Worm (Caenorhabditis elegans): ENCODE measurements around the gene irld-59.
"Not testable (repeated sequence)": the region's sequence is repeated elsewhere in the genome, so short reads cannot be mapped to it uniquely, and the experiment has no call there.

irld-59 gene

ce11 chrIV:15302151-15302550 is 34.7 kb upstream of the irld-59 start, which contains the start of gene best-21:
Gene best-21, plus strand, starts transcription at chrIV:15302451.
- TF ChIP-seq ztf-11 (tag; optimal IDR thresholded peaks at IDR 0.05), result no peak
- no peak for TF ChIP-seq lin-13 (GFP tag; optimal IDR thresholded peaks at IDR 0.05)
- no peak for TF ChIP-seq elt-1 (tag; optimal IDR thresholded peaks at IDR 0.05)
- no peak for TF ChIP-seq sma-3 (GFP tag; optimal IDR thresholded peaks at IDR 0.05)
- TF ChIP-seq dmd-4 (tag; optimal IDR thresholded peaks at IDR 0.05), result no peak
- TF ChIP-seq skn-1 (tag; optimal IDR thresholded peaks at IDR 0.05), result no peak
- no peak for TF ChIP-seq peb-1 (tag; optimal IDR thresholded peaks at IDR 0.05)
- TF ChIP-seq crh-2 (tag; optimal IDR thresholded peaks at IDR 0.05), result no peak

DNA sequence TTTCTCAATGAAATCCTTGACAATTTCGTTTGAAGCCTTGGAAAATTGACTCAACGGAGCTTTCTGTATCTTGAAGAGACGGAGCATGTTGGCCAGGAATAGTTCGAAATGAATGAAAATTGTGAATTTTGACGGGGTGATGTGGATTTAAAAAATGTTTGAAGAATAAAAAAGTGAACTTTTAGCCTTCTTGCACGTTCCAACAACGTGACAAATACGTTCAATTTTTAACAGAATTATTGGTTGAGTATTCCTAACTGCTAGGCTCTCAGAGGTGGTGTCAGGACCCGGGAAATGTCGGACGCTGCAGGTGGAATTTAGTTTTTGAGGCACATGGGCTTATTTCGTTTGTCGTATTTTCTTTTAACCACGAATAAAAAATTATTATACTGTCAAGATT is 25.3 kb upstream of the irld-59 start, which contains the start of gene Y73F8A.12:
Y73F8A.12 (minus strand) TSS at position 101 of the 400 bp plus-strand sequence.
- TF ChIP-seq elt-3, F13H6.1, egl-27 (tag; optimal IDR thresholded peaks at IDR 0.05): not testable (repeated sequence)

DNA sequence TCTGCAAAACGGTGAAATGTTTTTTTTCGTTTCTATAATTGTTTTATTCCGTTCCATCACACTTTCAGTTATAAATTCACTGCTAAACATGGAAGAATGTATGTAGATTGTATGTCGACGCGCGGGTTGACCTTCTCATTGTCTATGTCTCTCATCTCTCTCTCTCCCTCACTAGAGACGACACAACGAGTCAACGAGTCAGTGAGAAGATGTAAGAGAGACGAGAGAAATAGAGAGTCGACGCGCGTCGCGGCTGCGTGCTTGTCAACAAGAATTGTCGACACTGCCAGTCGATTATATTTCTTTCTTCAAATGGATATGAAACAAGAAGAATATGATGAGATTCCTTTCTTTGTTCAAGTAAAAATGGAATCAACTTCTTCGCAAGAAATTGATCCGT is 24.9 kb upstream of the irld-59 start, which contains the start of gene Y73F8A.13:
Y73F8A.13 (plus strand) TSS at position 240 of the 400 bp plus-strand sequence.
- TF ChIP-seq C34F6.9 (tag; optimal IDR thresholded peaks at IDR 0.05) (peak; percentile 19), lin-11 (tag; optimal IDR thresholded peaks at IDR 0.05) (no peak)

- TF ChIP-seq R02D3.7 (tag; optimal IDR thresholded peaks at IDR 0.05) (no peak), unc-55 (GFP tag; optimal IDR thresholded peaks at IDR 0.05) (no peak), nhr-129 (tag; optimal IDR thresholded peaks at IDR 0.05) (no peak), ama-1 (optimal IDR thresholded peaks at IDR 0.05) (no peak), ztf-4 (tag; optimal IDR thresholded peaks at IDR 0.05) (no peak)
Measured at ce11 chrIV:15315502-15315901, 21.4 kb upstream of the irld-59 start.

DNA sequence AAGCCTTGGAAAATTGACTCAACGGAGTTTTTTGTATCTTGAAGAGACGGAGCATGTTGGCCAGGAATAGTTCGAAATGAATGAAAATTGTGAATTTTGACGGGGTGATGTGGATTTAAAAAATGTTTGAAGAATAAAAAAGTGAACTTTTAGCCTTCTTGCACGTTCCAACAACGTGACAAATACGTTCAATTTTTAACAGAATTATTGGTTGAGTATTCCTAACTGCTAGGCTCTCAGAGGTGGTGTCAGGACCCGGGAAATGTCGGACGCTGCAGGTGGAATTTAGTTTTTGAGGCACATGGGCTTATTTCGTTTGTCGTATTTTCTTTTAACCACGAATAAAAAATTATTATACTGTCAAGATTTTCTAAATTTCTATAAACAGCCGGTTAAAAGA is 17.9 kb upstream of the irld-59 start, which contains the start of gene Y73F8A.14:
Y73F8A.14 (minus strand) TSS at position 101 of the 400 bp plus-strand sequence.
- TF ChIP-seq nhr-23 (tag; optimal IDR thresholded peaks at IDR 0.05); dmd-4 (tag; optimal IDR thresholded peaks at IDR 0.05); sma-3 (GFP tag; optimal IDR thresholded peaks at IDR 0.05): not testable (repeated sequence)

- TF ChIP-seq F13H6.1 (tag; optimal IDR thresholded peaks at IDR 0.05) (no peak), nhr-237 (tag; optimal IDR thresholded peaks at IDR 0.05) (no peak), nhr-25 (tag; optimal IDR thresholded peaks at IDR 0.05) (no peak), aly-2 (tag; optimal IDR thresholded peaks at IDR 0.05) (no peak), unc-55 (GFP tag; optimal IDR thresholded peaks at IDR 0.05) (no peak), nhr-23 (tag; optimal IDR thresholded peaks at IDR 0.05) (no peak), nhr-21 (tag; optimal IDR thresholded peaks at IDR 0.05) (no peak), dmd-4 (tag; optimal IDR thresholded peaks at IDR 0.05) (no peak), lin-39 (tag; optimal IDR thresholded peaks at IDR 0.05) (no peak), peb-1 (tag; optimal IDR thresholded peaks at IDR 0.05) (no peak), elt-1 (tag; optimal IDR thresholded peaks at IDR 0.05) (no peak), ceh-82 (tag; optimal IDR thresholded peaks at IDR 0.05) (no peak), mdl-1 (tag; optimal IDR thresholded peaks at IDR 0.05) (no peak), unc-62 (GFP tag; optimal IDR thresholded peaks at IDR 0.05) (no peak), nhr-11 (tag; optimal IDR thresholded peaks at IDR 0.05) (no peak)
Measured at ce11 chrIV:15321279-15321678, 15.6 kb upstream of the irld-59 start, which contains the start of gene Y73F8A.15. Gene Y73F8A.15, plus strand, starts transcription at chrIV:15321579.

DNA sequence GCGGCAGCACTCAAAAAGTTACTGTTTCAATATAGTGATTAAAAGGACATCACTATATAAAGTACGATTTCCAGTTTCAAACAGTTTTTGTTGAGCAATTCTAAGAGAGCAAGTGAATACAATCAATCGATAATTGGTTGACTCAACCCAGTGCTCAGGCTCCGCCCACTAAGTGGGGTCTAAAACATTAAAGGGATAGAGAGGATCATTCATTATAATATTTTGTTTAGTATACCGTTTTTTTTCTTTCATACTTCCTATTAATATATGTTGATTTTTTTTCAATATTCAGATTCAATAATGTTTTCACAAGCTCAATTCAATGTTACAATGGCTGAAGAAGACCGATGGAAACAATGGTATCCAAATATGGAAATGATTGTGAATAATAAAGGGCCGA is 13.3 kb upstream of the irld-59 start, which contains the start of gene tbx-39:
tbx-39 (plus strand) TSS at position 301 of the 400 bp plus-strand sequence.
- no peak for TF ChIP-seq nhr-12 (tag; optimal IDR thresholded peaks at IDR 0.05)
- no peak for TF ChIP-seq ceh-16 (tag; optimal IDR thresholded peaks at IDR 0.05)
- TF ChIP-seq sem-4 (tag; optimal IDR thresholded peaks at IDR 0.05), result no peak
- no peak for TF ChIP-seq mdl-1 (tag; optimal IDR thresholded peaks at IDR 0.05)
- no peak for TF ChIP-seq lin-13 (GFP tag; optimal IDR thresholded peaks at IDR 0.05)
- TF ChIP-seq egl-27 (tag; optimal IDR thresholded peaks at IDR 0.05), result no peak
- no peak for TF ChIP-seq ZK546.5 (tag; optimal IDR thresholded peaks at IDR 0.05)
- no peak for TF ChIP-seq nhr-237 (tag; optimal IDR thresholded peaks at IDR 0.05)
- no peak for TF ChIP-seq skn-1 (tag; optimal IDR thresholded peaks at IDR 0.05)
- no peak for TF ChIP-seq nhr-23 (tag; optimal IDR thresholded peaks at IDR 0.05)
- no peak for TF ChIP-seq unc-55 (GFP tag; optimal IDR thresholded peaks at IDR 0.05)
- TF ChIP-seq aly-2 (tag; optimal IDR thresholded peaks at IDR 0.05), result no peak
- no peak for TF ChIP-seq snpc-4 (tag; optimal IDR thresholded peaks at IDR 0.05)
